Fruit fly (Drosophila melanogaster) Kc167 (cell line): ENCODE data around the gene CG7110.

ENCODE experiments used
- Myc ChIP-seq: fragments of >200 bp; optimal IDR thresholded peaks from 2 replicates; lab custom pipeline; 2017; ENCODE audit warnings: missing external identifiers
- Sin3A ChIP-seq: fragments of >200 bp; optimal IDR thresholded peaks from 2 replicates; lab custom pipeline; 2018; ENCODE audit warnings: missing external identifiers
- h ChIP-seq: fragments of >200 bp; optimal IDR thresholded peaks from 3 replicates; lab custom pipeline; 2018; ENCODE audit warnings: missing external identifiers
- insv ChIP-seq: fragments of >200 bp; optimal IDR thresholded peaks from 3 replicates; lab custom pipeline; 2018; ENCODE audit warnings: missing external identifiers
- psq ChIP-seq: fragments of >200 bp; optimal IDR thresholded peaks from 2 replicates; lab custom pipeline; 2017; ENCODE audit warnings: missing external identifiers
- ttk ChIP-seq: sonication (Bioruptor generic); optimal IDR thresholded peaks from 2 replicates; lab custom pipeline; 2017; ENCODE audit warnings: missing external identifiers

DNA sequence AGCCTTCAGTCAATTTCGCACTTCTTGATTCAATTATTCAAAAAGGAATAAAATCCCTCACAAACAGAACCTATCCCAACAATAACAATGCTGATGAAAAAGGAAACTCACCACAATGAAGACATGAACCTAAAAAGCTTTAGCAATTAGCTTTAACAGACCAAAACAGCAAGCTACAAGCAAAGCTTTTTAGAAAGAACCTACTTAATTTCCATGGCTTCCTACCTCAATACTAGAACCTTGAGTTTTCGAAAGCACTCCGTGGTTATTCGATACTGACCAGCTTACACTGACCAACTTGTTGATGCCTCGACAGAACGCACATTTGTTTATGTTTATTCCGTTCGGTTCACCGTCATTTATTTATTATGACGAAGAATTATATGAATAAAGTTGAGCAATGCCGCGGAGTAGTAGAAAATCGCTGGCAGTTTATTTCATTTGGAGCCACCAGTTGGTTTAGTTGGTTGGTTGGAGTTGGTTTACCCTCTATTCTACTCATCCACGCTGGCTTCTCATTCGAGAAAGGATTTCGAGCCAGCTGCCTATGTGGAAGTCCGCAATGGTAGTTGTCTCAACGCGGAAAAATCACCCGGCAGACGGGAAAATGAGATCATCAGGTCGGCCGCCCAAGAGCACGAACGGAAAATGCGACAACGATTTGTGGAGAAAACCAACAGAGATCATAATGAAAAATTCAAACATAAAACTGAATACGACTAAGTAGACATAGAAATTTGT lies 60.4 kb downstream of the CG7110 start, which contains the start of gene CG42810:
- TF ChIP-seq insv, result no peak
- TF ChIP-seq psq (lab: Kevin White, UChicago), result no peak
- TF ChIP-seq h (lab: Kevin White, UChicago), result no peak
- no peak for TF ChIP-seq Myc (lab: Kevin White, UChicago)
- TF ChIP-seq ttk (lab: Kevin White, UChicago), result no peak
- TF ChIP-seq Sin3A (lab: Kevin White, UChicago), result no peak
